Fruit fly (Drosophila melanogaster) whole organism: ENCODE data around the gene CG6465.

Experiments
- CG8478 ChIP-seq: fragments of >200 bp; optimal IDR thresholded peaks from 2 replicates; lab custom pipeline; 2018; ENCODE audit warnings: inconsistent platforms
- EcR ChIP-seq, 2 experiments: fragments of >200 bp; optimal IDR thresholded peaks; 2 replicates each; lab custom pipeline; 2017; ENCODE audit warnings: missing biosample characterization in 2 of 2, missing genetic modification characterization in 2 of 2, missing genetic modification reagents in 2 of 2
- pan ChIP-seq: fragments of >200 bp; optimal IDR thresholded peaks from 2 replicates; lab custom pipeline; 2017
- psq ChIP-seq: fragments of >200 bp; optimal IDR thresholded peaks from 2 replicates; lab custom pipeline; 2017
- usp ChIP-seq: fragments of >200 bp; optimal IDR thresholded peaks from 2 replicates; lab custom pipeline; 2017; ENCODE audit warnings: missing biosample characterization, missing genetic modification characterization, mixed read lengths

- no peak for TF ChIP-seq CG8478 (lab: Kevin White, UChicago)
- no peak for TF ChIP-seq psq (lab: Kevin White, UChicago)
- TF ChIP-seq pan (lab: Kevin White, UChicago): no peak
- no peak for TF ChIP-seq usp
- TF ChIP-seq EcR (GFP tag; optimal IDR thresholded peaks at IDR 0.05; lab: Kevin White, UChicago): no peak
Measured at dm6 chr3R:10661098-10661497, 16.0 kb downstream of the CG6465 start.
